Fruit fly (Drosophila melanogaster) whole organism, prepupa: Measurements from ENCODE around the gene Or7a.

Source experiments
- Blimp-1 ChIP-seq: fragments of 200-800 bp; sonication (Bioruptor generic); optimal IDR thresholded peaks from 3 replicates; lab custom pipeline; 2017; ENCODE audit warnings: missing biosample characterization, missing genetic modification characterization, mild to moderate bottlenecking, moderate library complexity, missing genetic modification reagents
- CG10631 ChIP-seq: fragments of 200-800 bp; sonication (Bioruptor generic); optimal IDR thresholded peaks from 2 replicates; lab custom pipeline; 2016; ENCODE audit warnings: missing biosample characterization, missing genetic modification characterization
- CG10669 ChIP-seq: fragments of 200-800 bp; sonication (Bioruptor generic); optimal IDR thresholded peaks from 3 replicates; lab custom pipeline; 2018; ENCODE audit warnings: missing biosample characterization, mild to moderate bottlenecking, missing genetic modification characterization, moderate library complexity
- CG11294 ChIP-seq: fragments of 200-800 bp; sonication (Bioruptor generic); IDR thresholded peaks from 2 replicates; pipeline ENCODE4 v1.3.6; 2022; ENCODE audit warnings: missing biosample characterization, missing genetic modification characterization
- CG11762 ChIP-seq: fragments of 200-800 bp; sonication (Bioruptor generic); optimal IDR thresholded peaks from 3 replicates; lab custom pipeline; 2016; ENCODE audit warnings: missing biosample characterization, missing genetic modification characterization; ENCODE audit not compliant: insufficient read depth
- CG1621 ChIP-seq: fragments of 200-800 bp; sonication (Bioruptor generic); optimal IDR thresholded peaks from 3 replicates; lab custom pipeline; 2018; ENCODE audit warnings: missing biosample characterization, mild to moderate bottlenecking, missing genetic modification characterization
- CG16779 ChIP-seq: fragments of 200-800 bp; sonication (Bioruptor generic); optimal IDR thresholded peaks from 3 replicates; lab custom pipeline; 2017; ENCODE audit warnings: missing biosample characterization, mild to moderate bottlenecking, missing genetic modification characterization
- CG31627 ChIP-seq: fragments of 200-800 bp; sonication (Bioruptor generic); optimal IDR thresholded peaks from 3 replicates; lab custom pipeline; 2016; ENCODE audit warnings: missing biosample characterization, missing genetic modification characterization
- CG32006 ChIP-seq: fragments of 200-800 bp; sonication (Bioruptor generic); optimal IDR thresholded peaks from 3 replicates; lab custom pipeline; 2017; ENCODE audit warnings: missing biosample characterization, mild to moderate bottlenecking, missing genetic modification characterization
- CG34406 ChIP-seq: fragments of 200-800 bp; sonication (Bioruptor generic); optimal IDR thresholded peaks from 3 replicates; lab custom pipeline; 2016; ENCODE audit warnings: missing biosample characterization, missing genetic modification characterization
- CG3919 ChIP-seq: fragments of 200-800 bp; sonication (Bioruptor generic); optimal IDR thresholded peaks from 3 replicates; lab custom pipeline; 2016; ENCODE audit warnings: missing biosample characterization, missing genetic modification characterization
- CG4318 ChIP-seq: fragments of 200-800 bp; sonication (Bioruptor generic); optimal IDR thresholded peaks from 3 replicates; lab custom pipeline; 2017; ENCODE audit warnings: missing biosample characterization, mild to moderate bottlenecking, missing genetic modification characterization
- CG6163 ChIP-seq: fragments of 200-800 bp; sonication (Bioruptor generic); IDR thresholded peaks from 3 replicates; pipeline ENCODE4 v1.3.6; 2022; ENCODE audit warnings: missing biosample characterization, missing genetic modification characterization
- CG6276 ChIP-seq: fragments of 200-800 bp; sonication (Bioruptor generic); optimal IDR thresholded peaks from 2 replicates; lab custom pipeline; 2017; ENCODE audit warnings: missing biosample characterization, mild to moderate bottlenecking, missing genetic modification characterization
- CG6792 ChIP-seq: fragments of 200-800 bp; sonication (Bioruptor generic); optimal IDR thresholded peaks from 3 replicates; lab custom pipeline; 2016; ENCODE audit warnings: missing biosample characterization, missing genetic modification characterization
- CG6808 ChIP-seq: fragments of 200-800 bp; sonication (Bioruptor generic); optimal IDR thresholded peaks from 3 replicates; lab custom pipeline; 2017; ENCODE audit warnings: missing biosample characterization, missing genetic modification characterization, mild to moderate bottlenecking, moderate library complexity, missing genetic modification reagents
- CG6854 ChIP-seq: fragments of 200-800 bp; sonication (Bioruptor generic); optimal IDR thresholded peaks from 2 replicates; lab custom pipeline; 2017; ENCODE audit warnings: missing biosample characterization, mild to moderate bottlenecking, missing genetic modification characterization
- CG7368 ChIP-seq: fragments of 200-800 bp; sonication (Bioruptor generic); optimal IDR thresholded peaks from 3 replicates; lab custom pipeline; 2016; ENCODE audit warnings: missing biosample characterization, missing genetic modification characterization
- CG8119 ChIP-seq: fragments of 200-800 bp; sonication (Bioruptor generic); IDR thresholded peaks from 3 replicates; pipeline ENCODE4 v1.3.6; 2022; ENCODE audit warnings: missing biosample characterization, missing genetic modification characterization
- CG8632 ChIP-seq: fragments of 200-800 bp; sonication (Bioruptor generic); optimal IDR thresholded peaks from 3 replicates; lab custom pipeline; 2016; ENCODE audit warnings: missing biosample characterization, missing genetic modification characterization
- CG9139 ChIP-seq: fragments of 200-800 bp; sonication (Bioruptor generic); optimal IDR thresholded peaks from 3 replicates; lab custom pipeline; 2017; ENCODE audit warnings: missing biosample characterization, mild to moderate bottlenecking, missing genetic modification characterization
- Eip75B ChIP-seq: fragments of 200-800 bp; sonication (Bioruptor generic); optimal IDR thresholded peaks from 3 replicates; lab custom pipeline; 2016; ENCODE audit warnings: missing biosample characterization, missing genetic modification characterization
- Eip78C ChIP-seq: fragments of 200-800 bp; sonication (Bioruptor generic); peaks from one replicate; lab custom pipeline; 2016; ENCODE audit warnings: missing biosample characterization, missing genetic modification characterization
- Ets21C ChIP-seq: fragments of 200-800 bp; sonication (Bioruptor generic); optimal IDR thresholded peaks from 3 replicates; lab custom pipeline; 2016; ENCODE audit warnings: missing biosample characterization, missing genetic modification characterization
- Ets96B ChIP-seq: fragments of 200-800 bp; optimal IDR thresholded peaks from 2 replicates; lab custom pipeline; 2019; ENCODE audit warnings: missing biosample characterization, mild to moderate bottlenecking, missing genetic modification characterization, moderate library complexity
- Gug ChIP-seq: fragments of 200-800 bp; sonication (Bioruptor generic); IDR thresholded peaks from 2 replicates; pipeline ENCODE4 v1.3.6; 2022; ENCODE audit warnings: missing biosample characterization, missing genetic modification characterization
- Hr38 ChIP-seq: sonication (Bioruptor generic); optimal IDR thresholded peaks from 2 replicates; lab custom pipeline; 2016; ENCODE audit warnings: missing biosample characterization, missing genetic modification characterization
- Hr39 ChIP-seq: fragments of 200-800 bp; sonication (Bioruptor generic); optimal IDR thresholded peaks from 2 replicates; lab custom pipeline; 2016; ENCODE audit warnings: missing biosample characterization, missing genetic modification characterization
- Lpt ChIP-seq: fragments of 200-800 bp; sonication (Bioruptor generic); optimal IDR thresholded peaks from 3 replicates; lab custom pipeline; 2016; ENCODE audit warnings: missing biosample characterization, missing genetic modification characterization
- OdsH ChIP-seq: fragments of 200-800 bp; sonication (Bioruptor generic); optimal IDR thresholded peaks from 3 replicates; lab custom pipeline; 2016; ENCODE audit warnings: missing biosample characterization, missing genetic modification characterization
- Sox102F ChIP-seq: fragments of 200-800 bp; sonication (Bioruptor generic); optimal IDR thresholded peaks from 2 replicates; lab custom pipeline; 2016; ENCODE audit warnings: missing biosample characterization, mild to moderate bottlenecking, missing genetic modification characterization
- Sox15 ChIP-seq: fragments of 200-800 bp; sonication (Bioruptor generic); optimal IDR thresholded peaks from 3 replicates; lab custom pipeline; 2016; ENCODE audit warnings: missing biosample characterization, missing genetic modification characterization
- acj6 ChIP-seq: fragments of 200-800 bp; sonication (Bioruptor generic); optimal IDR thresholded peaks from 3 replicates; lab custom pipeline; 2016; ENCODE audit warnings: missing biosample characterization, missing genetic modification characterization
- cyc ChIP-seq: fragments of 200-800 bp; sonication (Bioruptor generic); optimal IDR thresholded peaks from 3 replicates; lab custom pipeline; 2016; ENCODE audit warnings: missing biosample characterization, missing genetic modification characterization
- dsx ChIP-seq: fragments of 200-800 bp; optimal IDR thresholded peaks from 3 replicates; lab custom pipeline; 2019; ENCODE audit warnings: missing biosample characterization, mild to moderate bottlenecking, missing genetic modification characterization, moderate library complexity; ENCODE audit not compliant: poor library complexity, severe bottlenecking
- eg ChIP-seq: fragments of 200-800 bp; sonication (Bioruptor generic); IDR thresholded peaks from 3 replicates; pipeline ENCODE4 v1.3.6; 2022; ENCODE audit warnings: missing biosample characterization, missing genetic modification characterization
- fd59A ChIP-seq: fragments of 200-800 bp; sonication (Bioruptor generic); optimal IDR thresholded peaks from 2 replicates; lab custom pipeline; 2017; ENCODE audit warnings: missing biosample characterization, mild to moderate bottlenecking, missing genetic modification characterization, missing genetic modification reagents
- fd85E ChIP-seq: fragments of 200-800 bp; sonication (Bioruptor generic); optimal IDR thresholded peaks from 3 replicates; lab custom pipeline; 2016; ENCODE audit warnings: missing biosample characterization, missing genetic modification characterization
- fkh ChIP-seq: fragments of 200-800 bp; sonication (Bioruptor generic); optimal IDR thresholded peaks from 3 replicates; lab custom pipeline; 2017; ENCODE audit warnings: missing biosample characterization, mild to moderate bottlenecking, missing genetic modification characterization, moderate library complexity
- lz ChIP-seq: fragments of 200-800 bp; sonication (Bioruptor generic); optimal IDR thresholded peaks from 3 replicates; lab custom pipeline; 2016; ENCODE audit warnings: missing biosample characterization, missing genetic modification characterization
- net ChIP-seq: fragments of 200-800 bp; sonication (Bioruptor generic); optimal IDR thresholded peaks from 3 replicates; lab custom pipeline; 2016; ENCODE audit warnings: missing biosample characterization, missing genetic modification characterization
- pdm3 ChIP-seq: fragments of 200-800 bp; sonication (Bioruptor generic); optimal IDR thresholded peaks from 3 replicates; lab custom pipeline; 2016; ENCODE audit warnings: missing biosample characterization, missing genetic modification characterization
- salr ChIP-seq, 2 experiments: fragments of 200-800 bp; sonication (Bioruptor generic); optimal IDR thresholded peaks; 3 replicates each; lab custom pipeline; 2016 to 2018; ENCODE audit warnings: missing biosample characterization in 2 of 2, missing genetic modification characterization in 2 of 2, mild to moderate bottlenecking in 1 of 2
- ss ChIP-seq, 2 experiments: fragments of 200-800 bp; sonication (Bioruptor generic); optimal IDR thresholded peaks; 2 replicates in 1 of 2; 3 replicates in 1 of 2; lab custom pipeline; 2017 to 2018; ENCODE audit warnings: mild to moderate bottlenecking in 2 of 2, missing biosample characterization in 2 of 2, missing genetic modification characterization in 2 of 2, moderate library complexity in 1 of 2
- svp ChIP-seq: fragments of 200-800 bp; sonication (Bioruptor generic); peaks from one replicate; lab custom pipeline; 2016; ENCODE audit warnings: missing biosample characterization, missing genetic modification characterization
- topi ChIP-seq: fragments of 200-800 bp; sonication (Bioruptor generic); optimal IDR thresholded peaks from 3 replicates; lab custom pipeline; 2016; ENCODE audit warnings: missing biosample characterization, missing genetic modification characterization

The Or7a gene

DNA sequence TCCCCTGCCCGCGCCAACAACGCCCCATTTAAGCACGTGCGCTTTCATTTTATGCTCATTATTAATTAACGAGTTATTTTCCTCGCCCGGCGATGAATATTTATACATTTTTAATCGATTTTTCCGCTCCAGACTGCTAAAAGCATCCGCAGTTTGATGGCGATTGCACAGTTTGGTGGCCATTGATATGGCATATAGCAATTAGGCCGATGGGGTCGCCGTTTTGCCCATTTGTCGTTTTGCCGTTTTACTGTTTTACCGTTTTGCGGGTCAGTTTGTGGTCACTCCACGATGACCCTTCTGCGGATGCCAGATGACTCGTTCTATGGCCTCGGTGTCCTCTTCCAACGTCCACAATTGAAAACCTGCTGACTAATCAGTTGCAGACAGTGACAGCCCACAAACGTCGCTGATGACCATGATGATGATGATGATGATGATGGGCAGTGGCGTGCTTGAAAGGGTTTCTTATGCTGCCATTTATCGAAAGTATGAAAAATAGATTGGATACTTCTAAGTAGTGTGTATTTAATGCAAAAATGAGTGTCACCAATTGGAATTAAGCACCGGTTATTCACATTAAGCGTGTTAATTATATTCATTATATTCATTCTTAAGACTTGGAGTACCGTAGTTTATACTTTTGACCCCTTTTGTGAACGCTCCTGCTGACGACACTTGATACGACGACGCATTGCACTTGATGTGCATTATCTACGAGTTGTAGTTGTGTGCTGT lies 46.4 kb upstream of the Or7a start (continued):
- TF ChIP-seq CG10669: peak; percentile 74
- peak; percentile 48 for TF ChIP-seq Lpt (GFP tag; lab: Kevin White, UChicago)
- peak; percentile 13 for TF ChIP-seq CG16779 (tag; lab: Kevin White, UChicago)
- TF ChIP-seq CG6276 (GFP tag; lab: Kevin White, UChicago): peak; percentile 41
- no peak for TF ChIP-seq Ets21C (GFP tag; lab: Kevin White, UChicago)
- TF ChIP-seq CG4318 (GFP tag; lab: Kevin White, UChicago): peak; percentile 50
- peak; percentile 50 for TF ChIP-seq OdsH (GFP tag; lab: Kevin White, UChicago)
- TF ChIP-seq dsx (GFP tag; lab: Kevin White, UChicago): peak; percentile 53
- no peak for TF ChIP-seq Sox102F (GFP tag; lab: Kevin White, UChicago)
- TF ChIP-seq, all 60 proteins: peak for 41

dm6 chrX:8211094-8211730 lies 45.7 kb upstream of the Or7a start:
- peak; percentile 64 for TF ChIP-seq CG6792 (GFP tag; lab: Kevin White, UChicago)
- peak; percentile 22 for TF ChIP-seq Ets21C (GFP tag; lab: Kevin White, UChicago)
- TF ChIP-seq CG8632 (GFP tag; lab: Kevin White, UChicago): peak; percentile 51
- TF ChIP-seq Ets96B (tag; lab: Kevin White, UChicago): peak; percentile 83
- TF ChIP-seq net (GFP tag; lab: Kevin White, UChicago): peak; percentile 50
- peak; percentile 45 for TF ChIP-seq CG11762 (GFP tag; lab: Kevin White, UChicago)
- peak; percentile 53 for TF ChIP-seq OdsH (GFP tag; lab: Kevin White, UChicago)
- TF ChIP-seq CG32006: peak; percentile 72
- peak; percentile 56 for TF ChIP-seq CG6276 (GFP tag; lab: Kevin White, UChicago)
- TF ChIP-seq salr (GFP tag; optimal IDR thresholded peaks at IDR 0.05; lab: Kevin White, UChicago): peak; percentile 17 to 75
- no peak for TF ChIP-seq fkh
- peak; percentile 51 for TF ChIP-seq Hr39
- TF ChIP-seq CG1621 (tag; lab: Kevin White, UChicago): peak; percentile 78
- TF ChIP-seq CG10631 (GFP tag; lab: Kevin White, UChicago): peak; percentile 74
- no peak for TF ChIP-seq CG6854 (GFP tag; lab: Kevin White, UChicago)
- TF ChIP-seq dsx (GFP tag; lab: Kevin White, UChicago): peak; percentile 81
- peak; percentile 74 for TF ChIP-seq pdm3 (GFP tag; lab: Kevin White, UChicago)
- peak; percentile 45 for TF ChIP-seq Sox15 (GFP tag; lab: Kevin White, UChicago)
- no peak for TF ChIP-seq fd85E (GFP tag; lab: Kevin White, UChicago)
- TF ChIP-seq CG6163 (GFP tag; lab: Robert Waterston, UW): peak; percentile 87
- peak; percentile 52 for TF ChIP-seq topi
- peak; percentile 65 for TF ChIP-seq acj6 (GFP tag; lab: Kevin White, UChicago)
- peak; percentile 80 for TF ChIP-seq fd59A (GFP tag; lab: Kevin White, UChicago)
- peak; percentile 43 for TF ChIP-seq CG31627 (GFP tag; lab: Kevin White, UChicago)
- peak; percentile 71 for TF ChIP-seq CG9139
- TF ChIP-seq cyc (GFP tag; lab: Kevin White, UChicago): peak; percentile 56
- TF ChIP-seq ss (GFP tag; optimal IDR thresholded peaks at IDR 0.05; lab: Kevin White, UChicago): peak; percentile 80 to 83
- TF ChIP-seq Eip78C (GFP tag; lab: Kevin White, UChicago): peak; percentile 90
- peak; percentile 76 for TF ChIP-seq CG8119 (GFP tag; lab: Robert Waterston, UW)
- peak; percentile 48 for TF ChIP-seq CG7368
- peak; percentile 51 for TF ChIP-seq CG4318 (GFP tag; lab: Kevin White, UChicago)
- peak; percentile 73 for TF ChIP-seq CG3919 (GFP tag; lab: Kevin White, UChicago)
- TF ChIP-seq CG11294: peak; percentile 59
- TF ChIP-seq Blimp-1 (GFP tag; lab: Kevin White, UChicago): no peak
- peak; percentile 38 for TF ChIP-seq CG16779 (tag; lab: Kevin White, UChicago)
- TF ChIP-seq svp: peak; percentile 37
- TF ChIP-seq lz (GFP tag; lab: Kevin White, UChicago): peak; percentile 51
- peak; percentile 72 for TF ChIP-seq Eip75B (GFP tag; lab: Kevin White, UChicago)
- peak; percentile 84 for TF ChIP-seq CG6808 (GFP tag; lab: Kevin White, UChicago)
- peak; percentile 42 for TF ChIP-seq CG34406
- no peak for TF ChIP-seq Hr38 (GFP tag; lab: Kevin White, UChicago)
- peak; percentile 65; the same call in 2 of the 3 replicates for TF ChIP-seq eg
- TF ChIP-seq Gug (GFP tag; lab: Robert Waterston, UW): peak; percentile 43
